Worm (Caenorhabditis elegans) whole organism, L4/young adult: Measurements from ENCODE around the gene mfsd-12.

Experiments used
- W03F9.2 ChIP-seq: fragments of 150-350 bp; optimal IDR thresholded peaks from 2 replicates; lab custom pipeline; 2014; ENCODE audit warnings: missing biosample characterization, missing genetic modification characterization
- dao-5 ChIP-seq: sonication (generic microtip); optimal IDR thresholded peaks from 2 replicates; lab custom pipeline; 2016; ENCODE audit warnings: missing genotype, missing genetic modification characterization, moderate library complexity, missing compliant biosample characterization
- him-1 ChIP-seq: sonication (generic microtip); optimal IDR thresholded peaks from 2 replicates; lab custom pipeline; 2016; ENCODE audit warnings: missing genotype, missing genetic modification reagents, missing genetic modification characterization, missing compliant biosample characterization

ce11 chrX:4682616-4683015 is 14.7 kb downstream of the mfsd-12 start, which contains the start of gene K02G10.15:
- no peak for TF ChIP-seq dao-5 (tag; lab: Kevin White, UChicago)
- no peak for TF ChIP-seq him-1 (tag; lab: Kevin White, UChicago)
- no peak for TF ChIP-seq W03F9.2 (tag; lab: Kevin White, UChicago)
